Worm (Caenorhabditis elegans): ENCODE results near the gene col-9.

ce11 chrX:13558667-13559066 lies 31.2 kb upstream of the col-9 start:
- TF ChIP-seq nhr-10 (tag; optimal IDR thresholded peaks at IDR 0.05), result no peak
- no peak for TF ChIP-seq lsy-2 (tag; optimal IDR thresholded peaks at IDR 0.05)
- TF ChIP-seq lin-1 (GFP tag; IDR thresholded peaks at IDR 0.05), result no peak
- TF ChIP-seq fos-1 (tag; optimal IDR thresholded peaks at IDR 0.05), result no peak
- no peak for TF ChIP-seq ceh-44 (GFP tag; IDR thresholded peaks at IDR 0.05)
- TF ChIP-seq unc-62 (GFP tag; optimal IDR thresholded peaks at IDR 0.05 in 1 of 2), result no peak
- TF ChIP-seq unc-62 (tag; optimal IDR thresholded peaks at IDR 0.05), result no peak
- TF ChIP-seq Y105C5A.15 (GFP tag; IDR thresholded peaks at IDR 0.05), result no peak
- TF ChIP-seq unc-39 (tag; optimal IDR thresholded peaks at IDR 0.05), result no peak

Measured in whole organism, L4 larva.